Worm (Caenorhabditis elegans): ENCODE results near the gene pqn-16.

pqn-16 gene

ce11 chrV:9207377-9207776 lies 33.5 kb downstream of the pqn-16 start, which contains the start of gene inx-10:
Gene inx-10, minus strand, starts transcription at chrV:9207477.
- no peak for TF ChIP-seq lin-13 (tag; optimal IDR thresholded peaks at IDR 0.05)
- no peak for TF ChIP-seq nhr-237 (tag; optimal IDR thresholded peaks at IDR 0.05)
- no peak for TF ChIP-seq unc-120 (tag; optimal IDR thresholded peaks at IDR 0.05; ENCODE audit: poor library complexity, severe bottlenecking)
- TF ChIP-seq unc-62 (GFP tag; optimal IDR thresholded peaks at IDR 0.05) = no peak
- no peak for TF ChIP-seq ceh-43 (GFP tag; optimal IDR thresholded peaks at IDR 0.05)
- no peak for TF ChIP-seq mls-2 (tag; optimal IDR thresholded peaks at IDR 0.05)
- no peak for TF ChIP-seq sptf-1 (tag; optimal IDR thresholded peaks at IDR 0.05)

ce11 chrV:9208878-9209277 lies 35.0 kb downstream of the pqn-16 start:
- TF ChIP-seq nhr-2 (tag; optimal IDR thresholded peaks at IDR 0.05) = no peak
- TF ChIP-seq nhr-237 (tag; optimal IDR thresholded peaks at IDR 0.05) = no peak
- no peak for TF ChIP-seq lin-32 (GFP tag; optimal IDR thresholded peaks at IDR 0.05)
- peak; percentile 32 for TF ChIP-seq ces-1 (GFP tag; optimal IDR thresholded peaks at IDR 0.05)

- TF ChIP-seq nhr-76 (tag; optimal IDR thresholded peaks at IDR 0.05) = no peak
- TF ChIP-seq snpc-4 (tag; optimal IDR thresholded peaks at IDR 0.05) = no peak
- no peak for TF ChIP-seq hlh-1 (tag; optimal IDR thresholded peaks at IDR 0.05)
- no peak for TF ChIP-seq ham-2 (GFP tag; optimal IDR thresholded peaks at IDR 0.05)
- no peak for TF ChIP-seq zip-8 (tag; optimal IDR thresholded peaks at IDR 0.05)
- peak; percentile 98 for TF ChIP-seq ces-1 (GFP tag; optimal IDR thresholded peaks at IDR 0.05)
- no peak for TF ChIP-seq bed-3 (GFP tag; optimal IDR thresholded peaks at IDR 0.05)
- no peak for TF ChIP-seq nhr-28 (tag; optimal IDR thresholded peaks at IDR 0.05)
- no peak for TF ChIP-seq unc-62 (GFP tag; optimal IDR thresholded peaks at IDR 0.05)
- TF ChIP-seq pha-4 (tag; optimal IDR thresholded peaks at IDR 0.05) = peak; percentile 74
- peak; percentile 76 for TF ChIP-seq mep-1 (tag; optimal IDR thresholded peaks at IDR 0.05)
- no peak for TF ChIP-seq M03D4.4 (tag; optimal IDR thresholded peaks at IDR 0.05)
- TF ChIP-seq nhr-12 (tag; optimal IDR thresholded peaks at IDR 0.05) = no peak
- TF ChIP-seq mls-2 (tag; optimal IDR thresholded peaks at IDR 0.05) = peak; percentile 27
- peak; percentile 67 for TF ChIP-seq nhr-237 (tag; optimal IDR thresholded peaks at IDR 0.05)
- TF ChIP-seq blmp-1 (tag; optimal IDR thresholded peaks at IDR 0.05) = no peak
- TF ChIP-seq lin-32 (GFP tag; optimal IDR thresholded peaks at IDR 0.05) = no peak
- TF ChIP-seq mab-5 (tag; optimal IDR thresholded peaks at IDR 0.05) = no peak
- no peak for TF ChIP-seq elt-1 (tag; optimal IDR thresholded peaks at IDR 0.05; ENCODE audit: borderline replicate concordance, insufficient read depth)
- peak; percentile 40 for TF ChIP-seq ceh-39 (tag; optimal IDR thresholded peaks at IDR 0.05)
- no peak for TF ChIP-seq lin-13 (tag; optimal IDR thresholded peaks at IDR 0.05)
- no peak for TF ChIP-seq sptf-1 (tag; optimal IDR thresholded peaks at IDR 0.05)
- TF ChIP-seq nhr-2 (tag; optimal IDR thresholded peaks at IDR 0.05) = no peak
- TF ChIP-seq unc-120 (tag; optimal IDR thresholded peaks at IDR 0.05; ENCODE audit: poor library complexity, severe bottlenecking) = peak; percentile 82
- peak; percentile 46 for TF ChIP-seq lsy-2 (tag; optimal IDR thresholded peaks at IDR 0.05)
- TF ChIP-seq sem-2 (GFP tag; optimal IDR thresholded peaks at IDR 0.05) = no peak
- TF ChIP-seq ztf-11 (tag; optimal IDR thresholded peaks at IDR 0.05) = no peak
- TF ChIP-seq elt-3 (tag; optimal IDR thresholded peaks at IDR 0.05) = no peak
Observed at ce11 chrV:9212499-9212898, 38.6 kb downstream of the pqn-16 start.

- TF ChIP-seq nhr-28 (tag; optimal IDR thresholded peaks at IDR 0.05) = no peak
- TF ChIP-seq bed-3 (GFP tag; optimal IDR thresholded peaks at IDR 0.05) = no peak
- no peak for TF ChIP-seq mep-1 (tag; optimal IDR thresholded peaks at IDR 0.05)
- no peak for TF ChIP-seq lin-13 (tag; optimal IDR thresholded peaks at IDR 0.05)
- TF ChIP-seq zip-8 (tag; optimal IDR thresholded peaks at IDR 0.05) = no peak
- no peak for TF ChIP-seq hlh-1 (tag; optimal IDR thresholded peaks at IDR 0.05)
- TF ChIP-seq nhr-12 (tag; optimal IDR thresholded peaks at IDR 0.05) = no peak
- TF ChIP-seq nhr-2 (tag; optimal IDR thresholded peaks at IDR 0.05) = no peak
- no peak for TF ChIP-seq lin-32 (GFP tag; optimal IDR thresholded peaks at IDR 0.05)
- no peak for TF ChIP-seq snpc-4 (tag; optimal IDR thresholded peaks at IDR 0.05)
- no peak for TF ChIP-seq elt-3 (tag; optimal IDR thresholded peaks at IDR 0.05)
Observed at ce11 chrV:9213554-9213953, 39.7 kb downstream of the pqn-16 start, which contains the start of gene mdt-27. Gene mdt-27, minus strand, starts transcription at chrV:9213654.

- no peak for TF ChIP-seq pha-4 (tag; optimal IDR thresholded peaks at IDR 0.05)
- no peak for TF ChIP-seq nhr-12 (tag; optimal IDR thresholded peaks at IDR 0.05)
- TF ChIP-seq lin-13 (tag; optimal IDR thresholded peaks at IDR 0.05) = no peak
- no peak for TF ChIP-seq unc-120 (tag; optimal IDR thresholded peaks at IDR 0.05; ENCODE audit: poor library complexity, severe bottlenecking)
- no peak for TF ChIP-seq unc-62 (GFP tag; optimal IDR thresholded peaks at IDR 0.05)
- TF ChIP-seq nhr-2 (tag; optimal IDR thresholded peaks at IDR 0.05) = no peak
- TF ChIP-seq sptf-1 (tag; optimal IDR thresholded peaks at IDR 0.05) = no peak
Observed at ce11 chrV:9217158-9217557, 43.3 kb downstream of the pqn-16 start, which contains the start of gene pacs-1. Gene pacs-1, minus strand, starts transcription at chrV:9217258.
